Fruit fly (Drosophila melanogaster): ENCODE results near the gene twr.

The twr gene

DNA sequence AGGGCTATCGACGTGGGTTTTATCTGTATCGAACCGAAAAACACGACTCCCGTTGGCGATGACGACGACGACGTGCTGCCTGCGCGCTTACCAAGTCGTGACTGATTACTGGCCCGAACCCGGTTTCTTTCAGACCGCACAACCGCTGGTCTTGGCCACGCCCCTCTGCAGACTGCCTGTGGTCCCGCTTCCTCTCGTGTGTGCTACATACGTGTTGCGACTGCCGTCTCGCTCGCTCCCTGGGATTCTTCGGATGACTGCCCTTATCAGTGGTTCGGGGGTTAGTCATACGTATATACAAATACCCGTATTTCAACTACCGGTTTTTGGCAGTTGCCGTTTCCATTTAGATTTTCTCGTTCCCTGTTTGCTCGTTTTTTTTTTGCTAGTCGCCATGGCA, 20.8 kb downstream of the twr start, which contains the start of gene lab:
TSS of gene lab (minus strand) at position 111 of the 400 bp plus-strand sequence.
- no peak for TF ChIP-seq CG10631 (GFP tag; optimal IDR thresholded peaks at IDR 0.05)
- peak; percentile 47 for TF ChIP-seq fkh (GFP tag; optimal IDR thresholded peaks at IDR 0.05)

DNA sequence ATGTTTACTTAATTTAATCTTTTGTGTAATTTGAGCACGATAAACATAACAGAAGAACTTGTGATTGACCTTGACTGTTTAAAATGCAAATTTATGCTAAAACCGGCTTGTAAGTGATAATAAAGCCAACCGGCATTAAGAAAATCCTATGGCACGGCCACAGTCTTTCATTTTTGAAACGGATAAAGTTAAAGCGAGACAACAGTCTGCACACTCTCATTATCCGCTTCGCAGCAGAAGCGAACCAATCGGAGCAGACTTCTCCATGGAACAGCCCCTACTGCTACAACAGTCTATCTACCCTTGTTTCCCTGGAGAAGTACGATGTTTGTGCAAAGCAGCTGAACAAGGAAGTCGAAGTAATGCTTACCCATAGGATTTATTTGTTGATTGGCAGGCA, 25.5 kb downstream of the twr start:
- TF ChIP-seq Sox102F (GFP tag; optimal IDR thresholded peaks at IDR 0.05) (no peak), CG6163 (GFP tag; IDR thresholded peaks at IDR 0.05) (no peak), CG6792 (GFP tag; optimal IDR thresholded peaks at IDR 0.05) (no peak), net (GFP tag; optimal IDR thresholded peaks at IDR 0.05) (no peak), Hr39 (GFP tag; optimal IDR thresholded peaks at IDR 0.05) (no peak), vri (GFP tag; optimal IDR thresholded peaks at IDR 0.05) (no peak), CG9139 (GFP tag; optimal IDR thresholded peaks at IDR 0.05) (no peak), CG6808 (GFP tag; optimal IDR thresholded peaks at IDR 0.05) (no peak), Gug (GFP tag; IDR thresholded peaks at IDR 0.05) (no peak), CG15336 (GFP tag; IDR thresholded peaks at IDR 0.05) (no peak)

DNA sequence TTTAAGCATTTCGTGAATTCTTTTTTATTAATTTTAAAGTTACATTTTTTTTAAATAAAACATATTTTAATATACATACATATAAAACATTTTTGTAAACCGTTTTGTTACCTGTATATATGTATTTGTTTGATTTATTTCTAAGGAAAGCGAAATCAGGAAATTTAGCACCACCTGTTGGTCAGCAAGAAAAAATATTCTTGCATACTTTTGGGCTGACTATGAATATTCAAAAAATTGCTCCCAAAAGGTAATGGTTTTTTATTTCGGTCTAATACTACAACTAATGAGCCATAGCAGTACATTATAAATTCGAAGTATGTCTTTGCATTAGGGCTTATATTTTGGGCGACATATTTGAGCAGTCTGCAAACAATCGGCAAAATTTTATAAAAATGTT, 26.0 kb downstream of the twr start:
- TF ChIP-seq Sox15 (GFP tag; optimal IDR thresholded peaks at IDR 0.05) (no peak), Blimp-1 (GFP tag; optimal IDR thresholded peaks at IDR 0.05) (peak; percentile 69), svp (GFP tag) (no peak), Eip78C (GFP tag) (no peak)

DNA sequence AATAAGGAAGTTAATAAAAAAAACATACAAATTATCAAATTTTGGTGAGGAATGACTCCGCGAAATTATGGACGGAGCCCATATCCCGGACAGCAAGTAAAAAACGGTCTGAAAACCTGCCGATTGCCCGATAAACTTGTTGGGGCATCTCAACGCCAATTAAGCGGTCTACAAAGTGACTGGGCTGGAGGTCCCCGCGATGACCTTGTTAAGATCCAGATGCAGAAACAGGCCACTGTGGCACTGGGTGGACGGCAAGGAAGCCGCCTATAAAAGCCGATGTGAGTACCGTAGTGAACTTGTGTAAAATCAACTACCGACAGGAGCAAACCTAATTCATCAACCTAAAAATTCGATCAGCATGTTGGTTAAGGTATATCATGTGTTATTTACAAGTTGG, 26.5 kb downstream of the twr start, which contains the start of gene Edg84A:
TSS of gene Edg84A (plus strand) at position 301 of the 400 bp plus-strand sequence.
- TF ChIP-seq CG6808 (GFP tag; optimal IDR thresholded peaks at IDR 0.05) (no peak), dac (GFP tag; optimal IDR thresholded peaks at IDR 0.05) (no peak)

DNA sequence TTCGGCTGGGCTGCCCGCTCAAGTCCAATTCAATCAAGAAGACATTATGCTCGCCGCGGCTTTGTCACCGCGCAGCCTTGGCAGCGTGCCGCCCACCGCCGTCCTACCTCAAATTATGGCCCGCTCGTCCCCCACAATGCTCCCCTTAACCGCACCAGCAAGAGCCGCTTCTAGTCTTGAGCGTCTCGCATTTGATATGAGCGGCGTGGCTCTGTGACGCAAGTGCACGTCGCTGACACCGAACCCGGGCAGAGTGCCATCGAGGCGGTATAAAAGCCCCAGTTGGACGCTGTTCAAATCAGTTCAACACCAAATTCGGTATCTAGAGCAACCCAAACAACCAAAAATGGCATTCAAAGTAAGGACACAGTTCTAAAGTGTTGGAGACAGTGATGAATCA, 28.7 kb downstream of the twr start, which contains the start of gene Ccp84Ag:
TSS of gene Ccp84Ag (plus strand) at position 301 of the 400 bp plus-strand sequence.
- TF ChIP-seq Sox15 (GFP tag; optimal IDR thresholded peaks at IDR 0.05) (no peak), achi (GFP tag; optimal IDR thresholded peaks at IDR 0.05) (no peak), CG6808 (GFP tag; optimal IDR thresholded peaks at IDR 0.05) (no peak), CG6276 (GFP tag; optimal IDR thresholded peaks at IDR 0.05) (no peak)

DNA sequence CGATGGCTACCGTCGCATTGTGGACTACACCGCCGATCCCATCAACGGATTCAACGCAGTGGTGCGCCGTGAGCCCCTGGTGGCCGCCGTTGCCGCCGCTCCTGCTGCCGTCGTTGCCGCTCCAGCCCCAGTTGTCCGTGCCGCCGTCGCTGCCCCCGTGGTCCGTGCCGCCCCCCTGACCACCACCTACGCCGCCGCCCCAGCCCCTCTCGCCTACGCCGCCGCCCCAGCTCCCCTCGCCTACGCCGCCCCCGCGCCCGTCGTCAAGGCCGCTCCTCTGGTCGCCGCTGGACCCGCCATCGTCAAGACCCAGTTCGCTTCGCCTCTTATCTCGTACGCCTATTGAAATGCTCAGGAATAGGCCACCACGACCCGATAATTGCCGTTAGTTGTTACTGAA, 29.5 kb downstream of the twr start:
- TF ChIP-seq Hr38 (GFP tag; optimal IDR thresholded peaks at IDR 0.05) = no peak
- no peak for TF ChIP-seq svp (GFP tag)
- TF ChIP-seq CG32006 (GFP tag; optimal IDR thresholded peaks at IDR 0.05) = no peak
- TF ChIP-seq CG3032 (tag; optimal IDR thresholded peaks at IDR 0.05) = no peak
- TF ChIP-seq fd59A (GFP tag; optimal IDR thresholded peaks at IDR 0.05) = no peak
- no peak for TF ChIP-seq dac (GFP tag; optimal IDR thresholded peaks at IDR 0.05)
- TF ChIP-seq fd85E (GFP tag; optimal IDR thresholded peaks at IDR 0.05) = no peak
- TF ChIP-seq vri (GFP tag; optimal IDR thresholded peaks at IDR 0.05) = no peak
- TF ChIP-seq Blimp-1 (GFP tag; optimal IDR thresholded peaks at IDR 0.05) = no peak
- no peak for TF ChIP-seq Sox102F (GFP tag; optimal IDR thresholded peaks at IDR 0.05)
- TF ChIP-seq Hr4 (GFP tag; optimal IDR thresholded peaks at IDR 0.05) = no peak
- no peak for TF ChIP-seq CG9139 (GFP tag; optimal IDR thresholded peaks at IDR 0.05)
- no peak for TF ChIP-seq CG4318 (GFP tag; optimal IDR thresholded peaks at IDR 0.05)
- TF ChIP-seq acj6 (GFP tag; optimal IDR thresholded peaks at IDR 0.05) = no peak
- TF ChIP-seq net (GFP tag; optimal IDR thresholded peaks at IDR 0.05) = no peak
- TF ChIP-seq CG34406 (GFP tag; optimal IDR thresholded peaks at IDR 0.05) = no peak
- no peak for TF ChIP-seq CG6792 (GFP tag; optimal IDR thresholded peaks at IDR 0.05)
- no peak for TF ChIP-seq Eip75B (GFP tag; optimal IDR thresholded peaks at IDR 0.05)
- no peak for TF ChIP-seq lz (GFP tag; optimal IDR thresholded peaks at IDR 0.05)
- no peak for TF ChIP-seq OdsH (GFP tag; optimal IDR thresholded peaks at IDR 0.05)

Measured in whole organism, prepupa.